Worm (Caenorhabditis elegans) whole organism, midembryonic: ENCODE results near the gene tnc-2.

Source experiments
- T22C8.4 ChIP-seq: fragments of 200-800 bp; sonication (Bioruptor generic); IDR thresholded peaks from 2 replicates; pipeline ENCODE4 v1.3.6; 2022; ENCODE audit warnings: missing genetic modification characterization, missing compliant biosample characterization
- cog-1 ChIP-seq: sonication (generic microtip); optimal IDR thresholded peaks from 2 replicates; lab custom pipeline; 2016; ENCODE audit warnings: missing genetic modification characterization, missing compliant biosample characterization
- flt-1 ChIP-seq: fragments of 200-800 bp; sonication (Bioruptor generic); IDR thresholded peaks from 2 replicates; pipeline ENCODE4 v1.3.6; 2022; ENCODE audit warnings: missing genetic modification characterization, missing compliant biosample characterization
- med-1 ChIP-seq: sonication (generic microtip); optimal IDR thresholded peaks from 2 replicates; lab custom pipeline; 2017; ENCODE audit warnings: missing genetic modification characterization, mild to moderate bottlenecking, missing compliant biosample characterization, antibody characterized with exemption, missing genetic modification reagents; ENCODE audit not compliant: insufficient read depth
- ref-1 ChIP-seq: fragments of 200-800 bp; sonication (Bioruptor generic); conservative IDR thresholded peaks from 2 replicates; pipeline ENCODE4 v1.3.6; 2022; ENCODE audit warnings: missing genetic modification reagents, missing genetic modification characterization, missing compliant biosample characterization
- tab-1 ChIP-seq: fragments of 200-800 bp; sonication (Bioruptor generic); IDR thresholded peaks from 2 replicates; pipeline ENCODE4 v1.3.6; 2022; ENCODE audit warnings: missing genetic modification characterization, missing compliant biosample characterization
- ztf-23 ChIP-seq: fragments of 200-800 bp; sonication (Bioruptor generic); IDR thresholded peaks from 2 replicates; pipeline ENCODE4 v1.3.6; 2022; ENCODE audit warnings: missing genetic modification reagents, missing genetic modification characterization, missing compliant biosample characterization
- ztf-29 ChIP-seq: fragments of 200-800 bp; sonication (Bioruptor generic); IDR thresholded peaks from 2 replicates; pipeline ENCODE4 v1.3.6; 2022; ENCODE audit warnings: missing genetic modification reagents, missing genetic modification characterization, missing compliant biosample characterization

ce11 chrII:10515422-10515821, 48.8 kb downstream of the tnc-2 start:
- TF ChIP-seq cog-1 (tag; lab: Kevin White, UChicago): no peak
- TF ChIP-seq ztf-23 (GFP tag; lab: Robert Waterston, UW): no peak
- no peak for TF ChIP-seq med-1
- no peak for TF ChIP-seq ztf-29
- TF ChIP-seq flt-1 (GFP tag; lab: Robert Waterston, UW): no peak
- no peak for TF ChIP-seq ref-1
- TF ChIP-seq T22C8.4 (GFP tag; lab: Robert Waterston, UW): no peak
- TF ChIP-seq tab-1 (GFP tag; lab: Robert Waterston, UW): no peak
